Worm (Caenorhabditis elegans) whole organism, L2 larva: Measurements from ENCODE around the gene fbxc-20.

Source experiments
- C34F6.9 ChIP-seq: fragments of 150-350 bp; optimal IDR thresholded peaks from 2 replicates; lab custom pipeline; 2014; ENCODE audit warnings: missing biosample characterization, missing genetic modification characterization
- F13H6.1 ChIP-seq: sonication (generic microtip); optimal IDR thresholded peaks from 2 replicates; lab custom pipeline; 2016; ENCODE audit warnings: missing genetic modification characterization, missing compliant biosample characterization
- R02D3.7 ChIP-seq: fragments of 150-350 bp; optimal IDR thresholded peaks from 2 replicates; lab custom pipeline; 2014; ENCODE audit warnings: missing biosample characterization, missing genetic modification characterization
- Y55F3AM.14 ChIP-seq: fragments of 200-800 bp; sonication (Bioruptor generic); optimal IDR thresholded peaks from 2 replicates; lab custom pipeline; 2018; ENCODE audit warnings: mild to moderate bottlenecking, missing genetic modification characterization, missing compliant biosample characterization
- ZK546.5 ChIP-seq: sonication (generic microtip); optimal IDR thresholded peaks from 2 replicates; lab custom pipeline; 2017; ENCODE audit warnings: missing biosample characterization, missing genetic modification characterization
- alr-1 ChIP-seq: fragments of 150-350 bp; optimal IDR thresholded peaks from 2 replicates; lab custom pipeline; 2014; ENCODE audit warnings: missing biosample characterization, missing genetic modification characterization
- blmp-1 ChIP-seq: sonication (generic microtip); optimal IDR thresholded peaks from 2 replicates; lab custom pipeline; 2017; ENCODE audit warnings: missing genetic modification characterization, mild to moderate bottlenecking, missing compliant biosample characterization, antibody characterized with exemption, moderate library complexity; ENCODE audit not compliant: insufficient read depth
- ceh-82 ChIP-seq: fragments of 150-350 bp; optimal IDR thresholded peaks from 2 replicates; lab custom pipeline; 2014; ENCODE audit warnings: missing biosample characterization, missing genetic modification characterization
- crh-2 ChIP-seq: sonication (generic microtip); optimal IDR thresholded peaks from 2 replicates; lab custom pipeline; 2017; ENCODE audit warnings: missing biosample characterization, missing genetic modification characterization
- dmd-4 ChIP-seq: sonication (generic microtip); optimal IDR thresholded peaks from 2 replicates; lab custom pipeline; 2017; ENCODE audit warnings: missing biosample characterization, missing genetic modification characterization
- elt-1 ChIP-seq: fragments of 150-350 bp; optimal IDR thresholded peaks from 2 replicates; lab custom pipeline; 2014; ENCODE audit warnings: missing biosample characterization, missing genetic modification characterization
- elt-3 ChIP-seq: sonication (generic microtip); optimal IDR thresholded peaks from 2 replicates; lab custom pipeline; 2017; ENCODE audit warnings: missing biosample characterization, missing genetic modification characterization
- fos-1 ChIP-seq: fragments of 150-350 bp; optimal IDR thresholded peaks from 2 replicates; lab custom pipeline; 2014; ENCODE audit warnings: missing biosample characterization, missing genetic modification characterization
- gmeb-1 ChIP-seq: fragments of 150-350 bp; optimal IDR thresholded peaks from 2 replicates; lab custom pipeline; 2014; ENCODE audit warnings: missing biosample characterization, missing genetic modification characterization
- lin-11 ChIP-seq: fragments of 150-350 bp; sonication (generic microtip); optimal IDR thresholded peaks from 2 replicates; lab custom pipeline; 2014; ENCODE audit warnings: missing biosample characterization, missing genetic modification characterization, inconsistent platforms, mixed read lengths
- lsy-2 ChIP-seq, 2 experiments: fragments of 150-350 bp in 1 of 2; sonication (generic microtip) in 1 of 2; optimal IDR thresholded peaks; 2 replicates each; lab custom pipeline; 2014 to 2017; ENCODE audit warnings: missing biosample characterization in 2 of 2, missing genetic modification characterization in 2 of 2
- mab-5 ChIP-seq: fragments of 150-350 bp; optimal IDR thresholded peaks from 2 replicates; lab custom pipeline; 2014; ENCODE audit warnings: missing biosample characterization, missing genetic modification characterization
- mbf-1 ChIP-seq: sonication (generic microtip); optimal IDR thresholded peaks from 2 replicates; lab custom pipeline; 2017; ENCODE audit warnings: missing biosample characterization, missing genetic modification characterization
- mdl-1 ChIP-seq, 2 experiments: fragments of 150-350 bp in 1 of 2; sonication (generic microtip) in 1 of 2; optimal IDR thresholded peaks; 2 replicates each; lab custom pipeline; 2017; ENCODE audit warnings: missing biosample characterization in 2 of 2, missing genetic modification characterization in 2 of 2
- nhr-10 ChIP-seq: sonication (generic microtip); optimal IDR thresholded peaks from 2 replicates; lab custom pipeline; 2017; ENCODE audit warnings: missing biosample characterization, missing genetic modification characterization
- nhr-11 ChIP-seq: fragments of 150-350 bp; optimal IDR thresholded peaks from 2 replicates; lab custom pipeline; 2014; ENCODE audit warnings: missing biosample characterization, missing genetic modification characterization
- nhr-12 ChIP-seq: fragments of 150-350 bp; optimal IDR thresholded peaks from 2 replicates; lab custom pipeline; 2014; ENCODE audit warnings: missing biosample characterization, missing genetic modification characterization
- nhr-129 ChIP-seq: fragments of 150-350 bp; optimal IDR thresholded peaks from 2 replicates; lab custom pipeline; 2014; ENCODE audit warnings: missing biosample characterization, missing genetic modification characterization
- nhr-21 ChIP-seq: fragments of 150-350 bp; optimal IDR thresholded peaks from 2 replicates; lab custom pipeline; 2014; ENCODE audit warnings: missing biosample characterization, missing genetic modification characterization
- nhr-23 ChIP-seq: fragments of 150-350 bp; optimal IDR thresholded peaks from 2 replicates; lab custom pipeline; 2014; ENCODE audit warnings: missing biosample characterization, missing genetic modification reagents, missing genetic modification characterization
- nhr-237 ChIP-seq: fragments of 150-350 bp; optimal IDR thresholded peaks from 2 replicates; lab custom pipeline; 2014; ENCODE audit warnings: missing biosample characterization, missing genetic modification characterization
- nhr-6 ChIP-seq: fragments of 150-350 bp; optimal IDR thresholded peaks from 2 replicates; lab custom pipeline; 2014; ENCODE audit warnings: missing biosample characterization, missing genetic modification characterization
- peb-1 ChIP-seq: fragments of 150-350 bp; optimal IDR thresholded peaks from 2 replicates; lab custom pipeline; 2014; ENCODE audit warnings: missing biosample characterization, missing genetic modification characterization
- sem-4 ChIP-seq: fragments of 150-350 bp; optimal IDR thresholded peaks from 2 replicates; lab custom pipeline; 2014; ENCODE audit warnings: missing biosample characterization, missing genetic modification reagents, missing genetic modification characterization
- sma-3 ChIP-seq: sonication (generic microtip); optimal IDR thresholded peaks from 2 replicates; lab custom pipeline; 2016; ENCODE audit warnings: missing genetic modification reagents, missing genetic modification characterization, missing compliant biosample characterization
- sma-9 ChIP-seq, 2 experiments: fragments of 150-350 bp in 1 of 2; sonication (generic microtip) in 1 of 2; optimal IDR thresholded peaks; 2 replicates each; lab custom pipeline; 2014 to 2016; ENCODE audit warnings: missing genetic modification characterization in 2 of 2, mild to moderate bottlenecking in 1 of 2, missing biosample characterization in 1 of 2, missing compliant biosample characterization in 1 of 2, missing genetic modification reagents in 1 of 2, moderate library complexity in 1 of 2
- unc-39 ChIP-seq: fragments of 150-350 bp; optimal IDR thresholded peaks from 2 replicates; lab custom pipeline; 2014; ENCODE audit warnings: missing biosample characterization, missing genetic modification characterization
- unc-55 ChIP-seq: fragments of 150-350 bp; sonication (generic microtip); optimal IDR thresholded peaks from 3 replicates; lab custom pipeline; 2014; ENCODE audit warnings: missing biosample characterization, missing genetic modification reagents, missing genetic modification characterization
- unc-62 ChIP-seq: fragments of 150-350 bp; optimal IDR thresholded peaks from 2 replicates; lab custom pipeline; 2014; ENCODE audit warnings: missing biosample characterization, missing genetic modification reagents, missing genetic modification characterization
- zag-1 ChIP-seq: fragments of 150-350 bp; optimal IDR thresholded peaks from 2 replicates; lab custom pipeline; 2014; ENCODE audit warnings: missing biosample characterization, missing genetic modification characterization
- ztf-1 ChIP-seq: fragments of 200-800 bp; sonication (Bioruptor generic); conservative IDR thresholded peaks from 2 replicates; pipeline ENCODE4 v1.3.6; 2022; ENCODE audit warnings: missing genetic modification characterization, missing compliant biosample characterization
- ztf-11 ChIP-seq: sonication (generic microtip); optimal IDR thresholded peaks from 2 replicates; lab custom pipeline; 2017; ENCODE audit warnings: missing biosample characterization, missing genetic modification characterization
- ztf-4 ChIP-seq: fragments of 150-350 bp; optimal IDR thresholded peaks from 2 replicates; lab custom pipeline; 2014; ENCODE audit warnings: missing biosample characterization, missing genetic modification characterization

The fbxc-20 gene

DNA sequence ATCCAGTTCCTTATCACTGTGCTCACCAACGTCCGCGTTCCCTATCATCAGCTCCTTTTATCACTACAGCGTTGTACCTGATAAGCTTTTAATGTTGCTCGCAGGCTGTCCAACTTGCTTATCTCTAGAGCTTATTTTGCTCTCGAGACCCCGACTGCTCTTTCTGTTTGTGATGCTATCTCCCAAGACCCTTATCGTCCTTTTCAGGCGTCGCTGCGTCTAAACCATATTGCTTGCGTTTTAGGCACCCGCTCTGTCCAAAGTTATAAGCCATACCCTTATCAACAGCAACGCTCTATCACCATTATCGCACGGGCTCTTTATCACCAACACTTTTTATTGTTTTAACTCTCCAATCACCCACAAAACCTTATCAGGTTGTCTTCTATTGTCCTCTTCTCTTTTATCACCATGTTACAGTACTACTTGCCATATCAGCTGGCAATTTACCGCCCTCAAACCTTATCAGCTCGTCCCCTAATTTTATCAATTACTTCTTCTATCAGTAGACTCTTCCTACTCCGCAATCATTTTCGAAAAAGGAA is 40.4 kb upstream of the fbxc-20 start (continued):
- peak; percentile 79 for TF ChIP-seq sma-9 (GFP tag; optimal IDR thresholded peaks at IDR 0.05; lab: Kevin White, UChicago)
- no peak for TF ChIP-seq sma-9 (tag; optimal IDR thresholded peaks at IDR 0.05; lab: Kevin White, UChicago)
- TF ChIP-seq nhr-21 (tag; lab: Kevin White, UChicago): peak; percentile 5
- no peak for TF ChIP-seq elt-3
- no peak for TF ChIP-seq ceh-82 (tag; lab: Kevin White, UChicago)
- no peak for TF ChIP-seq elt-1 (tag; lab: Kevin White, UChicago)
- TF ChIP-seq dmd-4 (tag; lab: Kevin White, UChicago): no peak
- TF ChIP-seq ztf-11: no peak
- no peak for TF ChIP-seq ztf-1 (GFP tag; lab: Robert Waterston, UW)
- no peak for TF ChIP-seq ZK546.5 (tag; lab: Kevin White, UChicago)
- no peak for TF ChIP-seq ztf-4 (tag; lab: Kevin White, UChicago)
- TF ChIP-seq unc-62 (GFP tag; lab: Kevin White, UChicago): no peak
- no peak for TF ChIP-seq nhr-129 (tag; lab: Kevin White, UChicago)
- peak; percentile 67 for TF ChIP-seq F13H6.1 (tag; lab: Kevin White, UChicago)
- TF ChIP-seq peb-1 (tag; lab: Kevin White, UChicago): no peak
- TF ChIP-seq unc-55 (GFP tag; lab: Kevin White, UChicago): no peak
- TF ChIP-seq blmp-1 (tag; lab: Kevin White, UChicago): no peak
- TF ChIP-seq sma-3: peak; percentile 94
- TF ChIP-seq zag-1 (tag; lab: Kevin White, UChicago): no peak
- no peak for TF ChIP-seq alr-1 (tag; lab: Kevin White, UChicago)
- TF ChIP-seq, all 48 proteins: peak for 12

ce11 chrII:2379673-2380072 is 39.3 kb upstream of the fbxc-20 start:
- TF ChIP-seq dmd-4 (tag; lab: Kevin White, UChicago) (no peak), lin-11 (tag; lab: Kevin White, UChicago) (no peak), elt-1 (tag; lab: Kevin White, UChicago) (no peak), nhr-6 (tag; lab: Kevin White, UChicago) (no peak), R02D3.7 (no peak), nhr-237 (tag; lab: Kevin White, UChicago) (no peak), gmeb-1 (tag; lab: Kevin White, UChicago) (no peak), fos-1 (tag; lab: Kevin White, UChicago) (no peak), nhr-12 (tag; lab: Kevin White, UChicago) (no peak), crh-2 (tag; lab: Kevin White, UChicago) (no peak), nhr-10 (no peak), nhr-11 (no peak), peb-1 (tag; lab: Kevin White, UChicago) (no peak), mbf-1 (tag; lab: Kevin White, UChicago) (no peak), nhr-23 (tag; lab: Kevin White, UChicago) (no peak), ztf-1 (GFP tag; lab: Robert Waterston, UW) (no peak), mdl-1 (tag; optimal IDR thresholded peaks at IDR 0.05; lab: Kevin White, UChicago) (no peak), unc-39 (tag; lab: Kevin White, UChicago) (no peak)

- TF ChIP-seq F13H6.1 (tag; lab: Kevin White, UChicago): no peak
These were observed 38.8 kb upstream of the fbxc-20 start, which contains the start of gene F16G10.7 for ce11 chrII:2380174-2380573. TSS of gene F16G10.7 (minus strand) at chrII:2380274.

DNA sequence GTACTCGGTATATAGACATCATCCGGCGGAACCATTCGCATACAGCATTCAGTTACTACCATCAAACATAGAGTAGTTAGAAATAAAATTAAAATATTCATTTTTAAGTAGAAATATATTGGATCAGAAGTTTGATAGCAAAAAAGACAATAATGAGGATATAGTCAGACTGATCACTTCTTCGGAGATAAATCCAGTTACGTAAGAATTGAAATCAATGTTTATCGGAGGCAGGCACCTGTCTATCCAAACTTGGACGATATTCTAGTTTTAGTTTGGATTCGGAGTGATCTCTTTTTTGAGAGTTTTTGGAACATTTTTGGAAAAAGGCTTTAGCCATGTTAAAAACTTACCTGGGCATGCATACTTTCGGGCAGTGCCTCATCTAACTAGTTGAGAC is 35.6 kb upstream of the fbxc-20 start, which contains the start of gene F16G10.8:
F16G10.8 (minus strand) TSS at position 101 of the 400 bp plus-strand sequence.
- TF ChIP-seq lin-11 (tag; lab: Kevin White, UChicago) (no peak), F13H6.1 (tag; lab: Kevin White, UChicago) (no peak), crh-2 (tag; lab: Kevin White, UChicago) (no peak), sem-4 (no peak), unc-62 (GFP tag; lab: Kevin White, UChicago) (no peak), sma-3 (no peak), peb-1 (tag; lab: Kevin White, UChicago) (no peak), nhr-237 (tag; lab: Kevin White, UChicago) (no peak), mab-5 (no peak), ztf-1 (GFP tag; lab: Robert Waterston, UW) (no peak), Y55F3AM.14 (GFP tag; lab: Kevin White, UChicago) (no peak), ztf-11 (no peak), gmeb-1 (tag; lab: Kevin White, UChicago) (no peak), blmp-1 (tag; lab: Kevin White, UChicago) (no peak), lsy-2 (tag; optimal IDR thresholded peaks at IDR 0.05; lab: Kevin White, UChicago) (no peak), C34F6.9 (tag; lab: Kevin White, UChicago) (no peak), elt-3 (no peak)
